Worm (Caenorhabditis elegans) whole organism, mixed stage, embryonic: ENCODE measurements around the gene nca-2.

ENCODE experiments used
- M03D4.4 ChIP-seq: sonication (generic microtip); optimal IDR thresholded peaks from 2 replicates; lab custom pipeline; 2017; ENCODE audit warnings: mild to moderate bottlenecking, missing genetic modification characterization, missing compliant biosample characterization
- bed-3 ChIP-seq: fragments of 200-800 bp; sonication (Bioruptor generic); optimal IDR thresholded peaks from 3 replicates; lab custom pipeline; 2018; ENCODE audit warnings: mild to moderate bottlenecking, missing genetic modification characterization, moderate library complexity, missing compliant biosample characterization
- blmp-1 ChIP-seq: fragments of 150-350 bp; optimal IDR thresholded peaks from 2 replicates; lab custom pipeline; 2014; ENCODE audit warnings: missing biosample characterization, missing genetic modification characterization
- ceh-39 ChIP-seq: fragments of 150-350 bp; optimal IDR thresholded peaks from 2 replicates; lab custom pipeline; 2014; ENCODE audit warnings: missing biosample characterization, missing genetic modification characterization
- ceh-43 ChIP-seq: fragments of 200-800 bp; sonication (Bioruptor generic); optimal IDR thresholded peaks from 2 replicates; lab custom pipeline; 2018; ENCODE audit warnings: mild to moderate bottlenecking, missing genetic modification characterization, moderate library complexity, missing compliant biosample characterization
- ceh-83 ChIP-seq: fragments of 200-800 bp; sonication (Bioruptor generic); optimal IDR thresholded peaks from 2 replicates; lab custom pipeline; 2018; ENCODE audit warnings: mild to moderate bottlenecking, missing genetic modification characterization, missing compliant biosample characterization
- ces-1 ChIP-seq: fragments of 150-350 bp; optimal IDR thresholded peaks from 2 replicates; lab custom pipeline; 2014; ENCODE audit warnings: missing biosample characterization, missing genetic modification reagents, missing genetic modification characterization
- cnd-1 ChIP-seq: fragments of 200-800 bp; sonication (Bioruptor generic); optimal IDR thresholded peaks from 2 replicates; lab custom pipeline; 2018; ENCODE audit warnings: mild to moderate bottlenecking, missing genetic modification characterization, missing compliant biosample characterization
- drap-1 ChIP-seq: fragments of 200-800 bp; sonication (Bioruptor generic); optimal IDR thresholded peaks from 3 replicates; lab custom pipeline; 2018; ENCODE audit warnings: mild to moderate bottlenecking, missing genetic modification characterization, missing compliant biosample characterization
- elt-1 ChIP-seq: sonication (generic microtip); optimal IDR thresholded peaks from 2 replicates; lab custom pipeline; 2017; ENCODE audit warnings: missing genetic modification characterization, mild to moderate bottlenecking, missing compliant biosample characterization, antibody characterized with exemption, moderate library complexity, borderline replicate concordance; ENCODE audit not compliant: insufficient read depth
- elt-3 ChIP-seq: fragments of 150-350 bp; optimal IDR thresholded peaks from 2 replicates; lab custom pipeline; 2014; ENCODE audit warnings: missing biosample characterization, missing genetic modification characterization
- flh-1 ChIP-seq: fragments of 200-800 bp; sonication (Bioruptor generic); optimal IDR thresholded peaks from 2 replicates; lab custom pipeline; 2018; ENCODE audit warnings: mild to moderate bottlenecking, missing genetic modification characterization, moderate library complexity, missing compliant biosample characterization
- ham-2 ChIP-seq: fragments of 200-800 bp; sonication (Bioruptor generic); optimal IDR thresholded peaks from 2 replicates; lab custom pipeline; 2018; ENCODE audit warnings: mild to moderate bottlenecking, missing genetic modification characterization, missing compliant biosample characterization
- hlh-1 ChIP-seq: fragments of 150-350 bp; optimal IDR thresholded peaks from 2 replicates; lab custom pipeline; 2014; ENCODE audit warnings: missing biosample characterization, missing genetic modification reagents, missing genetic modification characterization
- lin-13 ChIP-seq: fragments of 150-350 bp; optimal IDR thresholded peaks from 2 replicates; lab custom pipeline; 2014; ENCODE audit warnings: missing biosample characterization, missing genetic modification characterization
- lin-32 ChIP-seq: fragments of 200-800 bp; sonication (Bioruptor generic); optimal IDR thresholded peaks from 2 replicates; lab custom pipeline; 2018; ENCODE audit warnings: mild to moderate bottlenecking, missing genetic modification characterization, missing compliant biosample characterization
- lsy-2 ChIP-seq: fragments of 150-350 bp; optimal IDR thresholded peaks from 2 replicates; lab custom pipeline; 2014; ENCODE audit warnings: missing biosample characterization, missing genetic modification characterization
- mab-5 ChIP-seq: fragments of 150-350 bp; optimal IDR thresholded peaks from 2 replicates; lab custom pipeline; 2014; ENCODE audit warnings: missing biosample characterization, missing genetic modification characterization
- mep-1 ChIP-seq: fragments of 150-350 bp; optimal IDR thresholded peaks from 2 replicates; lab custom pipeline; 2017; ENCODE audit warnings: missing biosample characterization, missing genetic modification reagents, missing genetic modification characterization, inconsistent platforms
- mls-2 ChIP-seq: sonication (generic microtip); optimal IDR thresholded peaks from 2 replicates; lab custom pipeline; 2016; ENCODE audit warnings: mild to moderate bottlenecking, missing genetic modification characterization, moderate library complexity, missing compliant biosample characterization
- nhr-12 ChIP-seq: fragments of 150-350 bp; optimal IDR thresholded peaks from 2 replicates; lab custom pipeline; 2014; ENCODE audit warnings: missing biosample characterization, missing genetic modification characterization
- nhr-2 ChIP-seq: fragments of 150-350 bp; optimal IDR thresholded peaks from 2 replicates; lab custom pipeline; 2014; ENCODE audit warnings: missing biosample characterization, missing genetic modification characterization
- nhr-237 ChIP-seq: fragments of 150-350 bp; optimal IDR thresholded peaks from 2 replicates; lab custom pipeline; 2014; ENCODE audit warnings: missing biosample characterization, missing genetic modification characterization
- nhr-28 ChIP-seq: fragments of 150-350 bp; optimal IDR thresholded peaks from 2 replicates; lab custom pipeline; 2014; ENCODE audit warnings: missing biosample characterization, missing genetic modification characterization
- nhr-76 ChIP-seq: sonication (generic microtip); optimal IDR thresholded peaks from 2 replicates; lab custom pipeline; 2017; ENCODE audit warnings: missing biosample characterization, missing genetic modification characterization
- pha-4 ChIP-seq: fragments of 150-350 bp; optimal IDR thresholded peaks from 2 replicates; lab custom pipeline; 2018; ENCODE audit warnings: missing biosample characterization, missing genetic modification reagents, missing genetic modification characterization
- sem-2 ChIP-seq: fragments of 200-800 bp; sonication (Bioruptor generic); optimal IDR thresholded peaks from 2 replicates; lab custom pipeline; 2018; ENCODE audit warnings: mild to moderate bottlenecking, missing genetic modification characterization, missing compliant biosample characterization
- snpc-4 ChIP-seq: fragments of 150-350 bp; optimal IDR thresholded peaks from 2 replicates; lab custom pipeline; 2014; ENCODE audit warnings: missing biosample characterization, missing genetic modification characterization
- sptf-1 ChIP-seq: sonication (generic microtip); optimal IDR thresholded peaks from 2 replicates; lab custom pipeline; 2017; ENCODE audit warnings: mild to moderate bottlenecking, missing genetic modification characterization, moderate library complexity, missing compliant biosample characterization
- tbx-8 ChIP-seq: fragments of 200-800 bp; sonication (Bioruptor generic); optimal IDR thresholded peaks from 2 replicates; lab custom pipeline; 2018; ENCODE audit warnings: mild to moderate bottlenecking, missing genetic modification characterization, moderate library complexity, missing compliant biosample characterization
- unc-120 ChIP-seq: sonication (generic microtip); optimal IDR thresholded peaks from 2 replicates; lab custom pipeline; 2017; ENCODE audit warnings: missing genetic modification characterization, missing compliant biosample characterization; ENCODE audit not compliant: poor library complexity, severe bottlenecking
- unc-39 ChIP-seq: fragments of 150-350 bp; optimal IDR thresholded peaks from 2 replicates; lab custom pipeline; 2014; ENCODE audit warnings: missing biosample characterization, missing genetic modification characterization
- unc-62 ChIP-seq: fragments of 150-350 bp; optimal IDR thresholded peaks from 2 replicates; lab custom pipeline; 2014; ENCODE audit warnings: missing biosample characterization, missing genetic modification reagents, missing genetic modification characterization
- zip-8 ChIP-seq: fragments of 150-350 bp; optimal IDR thresholded peaks from 2 replicates; lab custom pipeline; 2014; ENCODE audit warnings: missing biosample characterization, missing genetic modification characterization
- ztf-11 ChIP-seq: fragments of 150-350 bp; optimal IDR thresholded peaks from 2 replicates; lab custom pipeline; 2014; ENCODE audit warnings: missing biosample characterization, missing genetic modification characterization

nca-2 gene

DNA sequence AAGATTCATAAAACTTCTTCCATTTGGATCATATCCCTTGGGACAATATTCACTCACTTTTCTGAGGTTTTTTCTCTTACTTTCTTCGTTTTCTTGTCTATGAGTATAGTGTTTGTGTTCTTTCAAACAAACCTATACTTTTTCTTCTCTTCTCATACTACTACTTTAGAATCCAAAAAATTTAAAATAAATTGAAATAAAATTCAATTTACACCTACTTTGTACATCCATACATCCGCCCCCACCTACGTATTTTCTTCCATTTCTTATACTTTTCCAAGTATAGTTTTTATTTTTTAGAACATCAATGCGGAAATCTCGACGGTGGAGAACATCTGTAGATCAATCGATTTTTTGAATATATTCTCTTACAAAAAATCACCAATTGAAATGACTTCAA is at the start of gene nca-2:
Gene nca-2 (plus strand): TSS at position 301 of the 400 bp plus-strand sequence.
- TF ChIP-seq mep-1 (tag; lab: Kevin White, UChicago): no peak
- TF ChIP-seq ztf-11 (tag; lab: Kevin White, UChicago): no peak
- TF ChIP-seq bed-3: no peak
- no peak for TF ChIP-seq zip-8 (tag; lab: Kevin White, UChicago)

DNA sequence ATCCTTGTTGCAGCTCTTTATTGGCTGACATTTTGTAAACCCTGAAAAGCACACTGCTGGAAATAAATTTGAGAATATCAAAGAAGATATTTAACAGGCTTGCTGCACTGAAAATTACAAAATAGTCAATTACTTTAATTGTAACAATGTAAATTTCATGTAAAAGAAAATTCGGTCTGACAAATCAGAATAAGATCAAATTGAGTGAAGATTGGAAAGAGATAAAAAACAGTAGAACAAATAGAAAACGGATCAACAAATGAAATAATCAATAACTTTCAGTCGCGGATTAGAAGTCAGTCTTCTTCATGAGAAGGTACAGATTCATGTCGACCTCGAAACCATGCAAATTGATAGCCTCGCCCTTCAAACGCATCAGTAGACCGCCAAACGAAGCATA is 48.3 kb upstream of the nca-2 start, which contains the start of gene rars-1:
Gene rars-1 (minus strand): TSS at position 101 of the 400 bp plus-strand sequence.
- TF ChIP-seq elt-3: no peak
- no peak for TF ChIP-seq drap-1
- TF ChIP-seq bed-3: no peak

DNA sequence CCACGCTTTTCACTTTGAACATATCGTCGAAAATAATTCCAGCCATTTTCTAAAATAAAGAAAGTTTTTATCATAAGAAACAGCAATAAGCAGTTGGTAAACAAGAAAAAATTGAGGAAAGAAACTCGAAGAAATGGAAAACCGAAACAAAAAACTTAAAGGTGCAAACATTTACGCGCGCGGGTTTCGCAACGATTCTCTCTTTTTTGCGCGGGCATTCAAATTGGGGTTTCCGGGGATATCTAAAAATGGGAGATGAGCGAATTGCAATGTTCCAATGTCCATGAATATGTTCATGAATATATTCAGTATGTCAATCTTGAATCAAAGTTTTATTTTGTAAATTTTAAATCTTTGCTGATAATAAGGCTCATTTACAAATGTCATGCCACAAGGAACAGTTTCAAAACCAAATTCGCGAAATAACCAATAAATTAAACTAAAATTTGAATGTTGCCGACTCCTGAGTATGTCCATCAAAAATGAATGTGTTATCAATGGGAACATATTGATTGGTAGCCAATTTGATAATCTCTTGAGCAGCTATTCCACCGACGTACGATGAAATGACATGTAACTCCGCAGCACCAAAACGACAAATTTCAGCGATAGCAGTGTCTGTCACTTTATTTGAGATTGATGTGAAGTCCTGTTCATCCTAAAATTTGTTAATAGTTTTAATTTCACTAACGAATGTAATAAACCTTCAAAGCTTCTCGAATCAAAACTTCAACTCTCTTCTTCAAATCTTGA is 47.2 kb upstream of the nca-2 start, which contains the start of gene rpb-8:
Gene rpb-8 (minus strand): TSS at position 49 of the 753 bp plus-strand sequence.
- TF ChIP-seq nhr-76 (tag; lab: Kevin White, UChicago) (no peak), elt-3 (no peak), tbx-8 (no peak), nhr-12 (tag; lab: Kevin White, UChicago) (no peak), nhr-2 (tag; lab: Kevin White, UChicago) (no peak), nhr-28 (tag; lab: Kevin White, UChicago) (no peak), elt-1 (tag; lab: Kevin White, UChicago) (no peak), blmp-1 (tag; lab: Kevin White, UChicago) (no peak), ztf-11 (tag; lab: Kevin White, UChicago) (no peak), lsy-2 (peak; percentile 67), pha-4 (tag; lab: Kevin White, UChicago) (no peak), ceh-83 (no peak), unc-39 (tag; lab: Kevin White, UChicago) (no peak), unc-120 (peak; percentile 61), mls-2 (tag; lab: Kevin White, UChicago) (no peak), hlh-1 (tag; lab: Kevin White, UChicago) (no peak), lin-32 (GFP tag; lab: Kevin White, UChicago) (no peak), bed-3 (no peak), drap-1 (no peak), mab-5 (no peak), unc-62 (GFP tag; lab: Kevin White, UChicago) (no peak), ham-2 (GFP tag; lab: Kevin White, UChicago) (no peak), flh-1 (GFP tag; lab: Kevin White, UChicago) (no peak), sem-2 (GFP tag; lab: Kevin White, UChicago) (no peak), ces-1 (no peak), mep-1 (tag; lab: Kevin White, UChicago) (peak; percentile 55), sptf-1 (tag; lab: Kevin White, UChicago) (no peak), zip-8 (tag; lab: Kevin White, UChicago) (no peak), snpc-4 (tag; lab: Kevin White, UChicago) (no peak), lin-13 (no peak), M03D4.4 (tag; lab: Kevin White, UChicago) (no peak), cnd-1 (no peak), nhr-237 (tag; lab: Kevin White, UChicago) (peak; percentile 13), ceh-39 (tag; lab: Kevin White, UChicago) (no peak)

DNA sequence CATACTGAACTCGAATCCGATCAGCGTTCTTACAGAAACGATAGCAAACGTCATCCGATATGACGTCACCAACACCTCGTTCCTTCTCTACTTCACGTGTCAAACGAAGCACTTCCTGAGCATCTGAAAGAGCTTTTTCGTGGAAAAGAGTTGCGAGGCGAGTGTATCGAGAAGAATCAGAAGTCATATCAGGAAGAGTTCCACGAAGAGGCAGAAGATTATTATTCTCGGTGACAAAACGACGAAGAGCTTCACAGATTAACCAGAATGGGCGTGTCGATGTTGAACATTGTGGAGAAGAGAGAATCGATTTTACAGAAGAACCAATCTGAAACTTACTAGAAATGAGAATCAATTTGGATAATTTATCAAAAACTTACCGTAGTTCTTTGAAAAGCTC is 46.5 kb upstream of the nca-2 start:
- no peak for TF ChIP-seq nhr-12 (tag; lab: Kevin White, UChicago)
- no peak for TF ChIP-seq M03D4.4 (tag; lab: Kevin White, UChicago)
- TF ChIP-seq ceh-43 (GFP tag; lab: Kevin White, UChicago): no peak
- TF ChIP-seq nhr-237 (tag; lab: Kevin White, UChicago): no peak
- TF ChIP-seq pha-4 (tag; lab: Kevin White, UChicago): no peak
- no peak for TF ChIP-seq mep-1 (tag; lab: Kevin White, UChicago)
- no peak for TF ChIP-seq nhr-76 (tag; lab: Kevin White, UChicago)
- no peak for TF ChIP-seq ceh-83
- TF ChIP-seq tbx-8: no peak
- TF ChIP-seq unc-62 (GFP tag; lab: Kevin White, UChicago): no peak
- TF ChIP-seq snpc-4 (tag; lab: Kevin White, UChicago): no peak
- no peak for TF ChIP-seq zip-8 (tag; lab: Kevin White, UChicago)
- TF ChIP-seq blmp-1 (tag; lab: Kevin White, UChicago): no peak
- TF ChIP-seq ceh-39 (tag; lab: Kevin White, UChicago): no peak
- TF ChIP-seq elt-1 (tag; lab: Kevin White, UChicago): no peak
- no peak for TF ChIP-seq lin-13
- TF ChIP-seq nhr-28 (tag; lab: Kevin White, UChicago): no peak
- no peak for TF ChIP-seq cnd-1
- TF ChIP-seq ztf-11 (tag; lab: Kevin White, UChicago): no peak
- TF ChIP-seq, all 35 proteins: peak for 0
